Worm (Caenorhabditis elegans) whole organism, mixed stage, embryonic: ENCODE measurements around the gene C44C10.5.

Experiments used
- elt-3 ChIP-seq: fragments of 150-350 bp; optimal IDR thresholded peaks from 2 replicates; lab custom pipeline; 2014; ENCODE audit warnings: missing biosample characterization, missing genetic modification characterization
- hlh-1 ChIP-seq: fragments of 150-350 bp; optimal IDR thresholded peaks from 2 replicates; lab custom pipeline; 2014; ENCODE audit warnings: missing biosample characterization, missing genetic modification reagents, missing genetic modification characterization
- lsy-2 ChIP-seq: fragments of 150-350 bp; optimal IDR thresholded peaks from 2 replicates; lab custom pipeline; 2014; ENCODE audit warnings: missing biosample characterization, missing genetic modification characterization
- mep-1 ChIP-seq: fragments of 150-350 bp; optimal IDR thresholded peaks from 2 replicates; lab custom pipeline; 2017; ENCODE audit warnings: missing biosample characterization, missing genetic modification reagents, missing genetic modification characterization, inconsistent platforms
- mls-2 ChIP-seq: sonication (generic microtip); optimal IDR thresholded peaks from 2 replicates; lab custom pipeline; 2016; ENCODE audit warnings: mild to moderate bottlenecking, missing genetic modification characterization, moderate library complexity, missing compliant biosample characterization
- unc-62 ChIP-seq: fragments of 150-350 bp; optimal IDR thresholded peaks from 2 replicates; lab custom pipeline; 2014; ENCODE audit warnings: missing biosample characterization, missing genetic modification reagents, missing genetic modification characterization
- ztf-11 ChIP-seq: fragments of 150-350 bp; optimal IDR thresholded peaks from 2 replicates; lab custom pipeline; 2014; ENCODE audit warnings: missing biosample characterization, missing genetic modification characterization

DNA sequence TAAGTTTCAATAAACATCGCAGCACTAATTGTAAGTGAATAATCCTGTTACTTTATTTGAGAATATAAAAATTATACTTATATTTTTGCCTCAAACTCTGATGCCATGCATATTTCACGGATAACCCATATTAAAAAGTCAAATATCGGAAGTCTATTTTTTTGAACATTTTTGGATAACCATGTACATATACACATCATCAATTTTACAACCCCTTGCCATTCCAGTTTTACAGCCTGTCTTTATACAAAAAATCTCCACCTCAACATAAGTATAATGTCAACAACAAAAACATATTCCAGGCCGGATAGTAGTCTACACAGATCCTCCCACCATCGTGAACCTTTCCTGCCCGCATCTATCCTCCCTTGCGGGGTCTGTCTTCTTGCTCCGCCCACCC is 6.1 kb upstream of the C44C10.5 start, which contains the start of gene hnd-1:
- no peak for TF ChIP-seq hlh-1 (tag; lab: Kevin White, UChicago)
- no peak for TF ChIP-seq lsy-2 (tag; lab: Kevin White, UChicago)
- no peak for TF ChIP-seq mls-2 (tag; lab: Kevin White, UChicago)
- TF ChIP-seq ztf-11 (tag; lab: Kevin White, UChicago) = no peak
- no peak for TF ChIP-seq mep-1 (tag; lab: Kevin White, UChicago)
- no peak for TF ChIP-seq elt-3
- no peak for TF ChIP-seq unc-62 (GFP tag; lab: Kevin White, UChicago)
